Fruit fly (Drosophila melanogaster) whole organism, embryonic: ENCODE measurements around the gene cac.

Source experiments
- Bgb ChIP-seq: fragments of 200-800 bp; sonication (Bioruptor generic); IDR thresholded peaks from 2 replicates; pipeline ENCODE4 v1.3.6; 2022; ENCODE audit warnings: missing biosample characterization, missing genetic modification characterization; ENCODE audit not compliant: partially characterized antibody
- CG10462 ChIP-seq: fragments of 200-800 bp; sonication (Bioruptor generic); optimal IDR thresholded peaks from 2 replicates; lab custom pipeline; 2016; ENCODE audit warnings: missing biosample characterization, missing genetic modification characterization
- CG10959 ChIP-seq: fragments of 200-800 bp; sonication (Bioruptor generic); IDR thresholded peaks from 2 replicates; pipeline ENCODE4 v1.3.6; 2022; ENCODE audit warnings: missing biosample characterization, missing genetic modification characterization
- CG10979 ChIP-seq: fragments of 200-800 bp; sonication (Bioruptor generic); optimal IDR thresholded peaks from 2 replicates; lab custom pipeline; 2018; ENCODE audit warnings: missing biosample characterization, mild to moderate bottlenecking, missing genetic modification characterization, moderate library complexity
- CG11398 ChIP-seq: fragments of 200-800 bp; sonication (Bioruptor generic); optimal IDR thresholded peaks from 2 replicates; lab custom pipeline; 2016; ENCODE audit warnings: missing biosample characterization, missing genetic modification characterization
- CG11695 ChIP-seq: fragments of 200-800 bp; sonication (Bioruptor generic); IDR thresholded peaks from 3 replicates; pipeline ENCODE4 v1.3.6; 2022; ENCODE audit warnings: missing biosample characterization, missing genetic modification characterization
- CG12155 ChIP-seq: fragments of 200-800 bp; sonication (Bioruptor generic); optimal IDR thresholded peaks from 3 replicates; lab custom pipeline; 2016; ENCODE audit warnings: missing biosample characterization, missing genetic modification characterization
- CG13287 ChIP-seq: fragments of 200-800 bp; sonication (Bioruptor generic); IDR thresholded peaks from 2 replicates; pipeline ENCODE4 v1.3.6; 2022; ENCODE audit warnings: missing biosample characterization, missing genetic modification characterization; ENCODE audit not compliant: partially characterized antibody
- CG14014 ChIP-seq: fragments of 200-800 bp; sonication (Bioruptor generic); IDR thresholded peaks from 2 replicates; pipeline ENCODE4 v1.3.6; 2022; ENCODE audit warnings: missing biosample characterization, missing genetic modification characterization
- CG16779 ChIP-seq: fragments of 200-800 bp; sonication (Bioruptor generic); IDR thresholded peaks from 2 replicates; pipeline ENCODE4 v1.3.6; 2022; ENCODE audit warnings: missing biosample characterization, missing genetic modification characterization
- CG17328 ChIP-seq: fragments of 200-800 bp; sonication (Bioruptor generic); IDR thresholded peaks from 2 replicates; pipeline ENCODE4 v1.3.6; 2022; ENCODE audit warnings: missing biosample characterization, missing genetic modification characterization
- CG17568 ChIP-seq: fragments of 200-800 bp; sonication (Bioruptor generic); optimal IDR thresholded peaks from 2 replicates; lab custom pipeline; 2018; ENCODE audit warnings: missing biosample characterization, mild to moderate bottlenecking, missing genetic modification characterization, moderate library complexity
- CG18619 ChIP-seq: fragments of 200-800 bp; sonication (Bioruptor generic); optimal IDR thresholded peaks from 3 replicates; lab custom pipeline; 2017; ENCODE audit warnings: missing biosample characterization, mild to moderate bottlenecking, missing genetic modification characterization
- CG2129 ChIP-seq: fragments of 200-800 bp; sonication (Bioruptor generic); IDR thresholded peaks from 2 replicates; pipeline ENCODE4 v1.3.6; 2022; ENCODE audit warnings: missing biosample characterization, missing genetic modification characterization; ENCODE audit not compliant: partially characterized antibody
- CG2678 ChIP-seq: fragments of 200-800 bp; sonication (Bioruptor generic); optimal IDR thresholded peaks from 3 replicates; lab custom pipeline; 2019; ENCODE audit warnings: missing biosample characterization, mild to moderate bottlenecking, missing genetic modification characterization, moderate library complexity
- CG2712 ChIP-seq: fragments of 200-800 bp; optimal IDR thresholded peaks from 3 replicates; lab custom pipeline; 2019; ENCODE audit warnings: missing biosample characterization, mild to moderate bottlenecking, missing genetic modification characterization, moderate library complexity
- CG3281 ChIP-seq: fragments of 200-800 bp; sonication (Bioruptor generic); optimal IDR thresholded peaks from 3 replicates; lab custom pipeline; 2017; ENCODE audit warnings: missing biosample characterization, mild to moderate bottlenecking, missing genetic modification characterization
- CG34422 ChIP-seq: fragments of 200-800 bp; sonication (Bioruptor generic); IDR thresholded peaks from 3 replicates; pipeline ENCODE4 v1.3.6; 2022; ENCODE audit warnings: missing biosample characterization, missing genetic modification characterization
- CG4404 ChIP-seq: fragments of 200-800 bp; sonication (Bioruptor generic); IDR thresholded peaks from 2 replicates; pipeline ENCODE4 v1.3.6; 2022; ENCODE audit warnings: missing biosample characterization, missing genetic modification characterization
- CG6272 ChIP-seq: fragments of 200-800 bp; sonication (Bioruptor generic); IDR thresholded peaks from 2 replicates; pipeline ENCODE4 v1.3.6; 2022; ENCODE audit warnings: missing biosample characterization, missing genetic modification characterization
- CG7357 ChIP-seq: fragments of 200-800 bp; sonication (Bioruptor generic); IDR thresholded peaks from 3 replicates; pipeline ENCODE4 v1.3.6; 2022; ENCODE audit warnings: missing biosample characterization, missing genetic modification characterization
- CG8359 ChIP-seq: fragments of 200-800 bp; sonication (Bioruptor generic); optimal IDR thresholded peaks from 2 replicates; lab custom pipeline; 2017; ENCODE audit warnings: missing biosample characterization, mild to moderate bottlenecking, missing genetic modification characterization, borderline replicate concordance
- CG8765 ChIP-seq: fragments of 200-800 bp; sonication (Bioruptor generic); IDR thresholded peaks from 2 replicates; pipeline ENCODE4 v1.3.6; 2022; ENCODE audit warnings: missing biosample characterization, missing genetic modification characterization
- CG9817 ChIP-seq: fragments of 200-800 bp; sonication (Bioruptor generic); optimal IDR thresholded peaks from 2 replicates; lab custom pipeline; 2018; ENCODE audit warnings: missing biosample characterization, mild to moderate bottlenecking, missing genetic modification characterization, moderate library complexity
- Drgx ChIP-seq: fragments of 200-800 bp; sonication (Bioruptor generic); IDR thresholded peaks from 2 replicates; pipeline ENCODE4 v1.3.6; 2022; ENCODE audit warnings: missing biosample characterization, missing genetic modification characterization
- HLH4C ChIP-seq: fragments of 200-800 bp; sonication (Bioruptor generic); IDR thresholded peaks from 3 replicates; pipeline ENCODE4 v1.3.6; 2022; ENCODE audit warnings: missing biosample characterization, missing genetic modification characterization; ENCODE audit not compliant: partially characterized antibody
- NC2α ChIP-seq: fragments of 200-800 bp; sonication (Bioruptor generic); optimal IDR thresholded peaks from 2 replicates; lab custom pipeline; 2016; ENCODE audit warnings: missing biosample characterization, missing genetic modification characterization
- Usf ChIP-seq: fragments of 200-800 bp; sonication (Bioruptor generic); optimal IDR thresholded peaks from 2 replicates; lab custom pipeline; 2017; ENCODE audit warnings: missing genotype, missing biosample characterization, missing genetic modification characterization
- bab2 ChIP-seq: fragments of 200-800 bp; sonication (Bioruptor generic); optimal IDR thresholded peaks from 2 replicates; lab custom pipeline; 2016; ENCODE audit warnings: missing biosample characterization, missing genetic modification characterization
- cad ChIP-seq: fragments of >200 bp; optimal IDR thresholded peaks from 2 replicates; lab custom pipeline; 2017; ENCODE audit warnings: missing biosample characterization, missing genetic modification characterization
- cas ChIP-seq: fragments of 200-800 bp; sonication (Bioruptor generic); IDR thresholded peaks from 2 replicates; pipeline ENCODE4 v1.3.6; 2022; ENCODE audit warnings: missing biosample characterization, missing genetic modification characterization
- chn ChIP-seq: fragments of 200-800 bp; sonication (Bioruptor generic); optimal IDR thresholded peaks from 2 replicates; lab custom pipeline; 2016; ENCODE audit warnings: missing biosample characterization, missing genetic modification characterization
- corto ChIP-seq: fragments of 200-800 bp; sonication (Bioruptor generic); optimal IDR thresholded peaks from 2 replicates; lab custom pipeline; 2016; ENCODE audit warnings: missing biosample characterization, mild to moderate bottlenecking, missing genetic modification characterization, moderate library complexity
- crp ChIP-seq, 2 experiments: fragments of 200-800 bp; sonication (Bioruptor generic); optimal IDR thresholded peaks; 2 replicates in 1 of 2; 3 replicates in 1 of 2; lab custom pipeline; 2017; ENCODE audit warnings: missing biosample characterization in 2 of 2, missing genetic modification characterization in 2 of 2, mild to moderate bottlenecking in 1 of 2, moderate library complexity in 1 of 2
- dimm ChIP-seq: fragments of 200-800 bp; sonication (Bioruptor generic); IDR thresholded peaks from 2 replicates; pipeline ENCODE4 v1.3.6; 2022; ENCODE audit warnings: missing biosample characterization, missing genetic modification characterization
- grn ChIP-seq: fragments of 200-800 bp; sonication (Bioruptor generic); optimal IDR thresholded peaks from 3 replicates; lab custom pipeline; 2017; ENCODE audit warnings: missing biosample characterization, missing genetic modification characterization
- jing ChIP-seq: fragments of 200-800 bp; sonication (Bioruptor generic); optimal IDR thresholded peaks from 2 replicates; lab custom pipeline; 2018; ENCODE audit warnings: missing biosample characterization, mild to moderate bottlenecking, missing genetic modification characterization
- kay ChIP-seq: fragments of 200-800 bp; sonication (Bioruptor generic); optimal IDR thresholded peaks from 2 replicates; lab custom pipeline; 2016; ENCODE audit warnings: missing biosample characterization, missing genetic modification characterization
- klu ChIP-seq: fragments of 200-800 bp; sonication (Bioruptor generic); IDR thresholded peaks from 2 replicates; pipeline ENCODE4 v1.3.6; 2022; ENCODE audit warnings: missing biosample characterization, missing genetic modification characterization
- lola ChIP-seq, 3 experiments: fragments of >200 bp in 2 of 3; fragments of 200-800 bp in 1 of 3; sonication (Bioruptor generic) in 1 of 3; optimal IDR thresholded peaks; 2 replicates each; lab custom pipeline; 2017 to 2019; ENCODE audit warnings: missing biosample characterization in 3 of 3, missing genetic modification characterization in 3 of 3, mild to moderate bottlenecking in 1 of 3, moderate library complexity in 1 of 3
- luna ChIP-seq: fragments of 200-800 bp; sonication (Bioruptor generic); optimal IDR thresholded peaks from 2 replicates; lab custom pipeline; 2016; ENCODE audit warnings: missing biosample characterization, missing genetic modification characterization
- mirr ChIP-seq: fragments of 200-800 bp; sonication (Bioruptor generic); optimal IDR thresholded peaks from 3 replicates; lab custom pipeline; 2018; ENCODE audit warnings: missing biosample characterization, mild to moderate bottlenecking, missing genetic modification characterization
- otp ChIP-seq: fragments of 200-800 bp; sonication (Bioruptor generic); IDR thresholded peaks from 3 replicates; pipeline ENCODE4, ENCODE4 v1.3.6; 2022; ENCODE audit warnings: missing biosample characterization, missing genetic modification characterization
- row ChIP-seq: fragments of 200-800 bp; sonication (Bioruptor generic); IDR thresholded peaks from 3 replicates; pipeline ENCODE4 v1.3.6; 2022; ENCODE audit warnings: missing biosample characterization, missing genetic modification characterization
- sens-2 ChIP-seq: fragments of 200-800 bp; sonication (Bioruptor generic); IDR thresholded peaks from 2 replicates; pipeline ENCODE4 v1.3.6; 2022; ENCODE audit warnings: missing biosample characterization, missing genetic modification characterization
- shn ChIP-seq: fragments of 200-800 bp; sonication (Bioruptor generic); optimal IDR thresholded peaks from 3 replicates; lab custom pipeline; 2016; ENCODE audit warnings: missing biosample characterization, missing genetic modification characterization
- slp2 ChIP-seq: fragments of 200-800 bp; sonication (Bioruptor generic); optimal IDR thresholded peaks from 2 replicates; lab custom pipeline; 2016; ENCODE audit warnings: missing biosample characterization, missing genetic modification characterization
- sug ChIP-seq: fragments of 200-800 bp; optimal IDR thresholded peaks from 2 replicates; lab custom pipeline; 2019; ENCODE audit warnings: missing biosample characterization, mild to moderate bottlenecking, missing genetic modification characterization, moderate library complexity
- trem ChIP-seq: fragments of 200-800 bp; optimal IDR thresholded peaks from 3 replicates; lab custom pipeline; 2019; ENCODE audit warnings: missing biosample characterization, mild to moderate bottlenecking, missing genetic modification characterization, moderate library complexity
- zf30C ChIP-seq: fragments of 200-800 bp; sonication (Bioruptor generic); optimal IDR thresholded peaks from 3 replicates; lab custom pipeline; 2018; ENCODE audit warnings: missing biosample characterization, mild to moderate bottlenecking, missing genetic modification characterization

The cac gene

DNA sequence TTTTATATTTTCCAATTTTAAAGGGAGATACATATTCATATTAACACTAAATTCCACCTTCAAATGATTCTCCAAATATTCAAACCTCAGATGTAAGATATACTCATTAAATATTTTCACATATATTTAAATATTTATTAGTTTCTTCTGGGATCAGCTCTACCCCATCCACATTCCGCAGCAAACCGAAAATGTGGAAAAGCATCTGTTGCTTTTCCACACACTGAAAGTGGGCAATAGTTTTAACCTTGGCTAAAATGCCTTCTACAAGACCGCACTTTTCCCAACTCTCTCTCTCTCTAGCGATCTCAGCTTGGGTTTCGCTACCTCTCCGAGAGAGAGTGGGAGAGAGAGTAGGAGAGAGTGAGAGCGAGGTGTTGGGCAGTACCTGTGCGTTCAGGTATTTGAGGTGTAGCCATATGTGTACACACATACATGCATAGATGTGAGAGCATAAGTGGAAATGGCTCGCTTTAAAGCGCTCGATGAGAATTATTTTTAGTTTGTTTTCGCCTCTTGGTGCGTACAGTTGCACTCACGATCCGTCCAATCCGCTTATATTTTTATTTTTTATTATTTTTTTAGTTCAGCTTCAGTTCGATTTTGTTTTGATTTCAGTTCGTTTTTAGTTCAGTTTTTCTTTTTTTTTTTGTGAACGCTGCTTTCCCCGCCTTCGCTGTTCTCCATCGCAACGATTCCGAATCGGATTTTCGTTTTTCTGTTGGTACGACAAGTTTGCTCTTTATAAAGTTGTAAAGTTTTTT, 22.0 kb upstream of the cac start, which contains the start of gene CG1806 (continued):
- no peak for TF ChIP-seq CG3281 (GFP tag; lab: Kevin White, UChicago)
- no peak for TF ChIP-seq CG16779
- TF ChIP-seq CG18619 (GFP tag; lab: Kevin White, UChicago): no peak
- no peak for TF ChIP-seq sens-2 (GFP tag; lab: Robert Waterston, UW)
- no peak for TF ChIP-seq CG7357 (GFP tag; lab: Robert Waterston, UW)
- no peak for TF ChIP-seq CG10979
- no peak for TF ChIP-seq HLH4C (GFP tag; lab: Robert Waterston, UW)
- TF ChIP-seq CG8765 (GFP tag; lab: Robert Waterston, UW): no peak
- TF ChIP-seq CG10462 (GFP tag; lab: Kevin White, UChicago): no peak
- TF ChIP-seq CG8359: no peak
- peak; percentile 36 for TF ChIP-seq corto (GFP tag; lab: Kevin White, UChicago)
- TF ChIP-seq grn: no peak
- TF ChIP-seq CG2678 (tag; lab: Kevin White, UChicago): peak; percentile 6
- TF ChIP-seq jing (GFP tag; lab: Kevin White, UChicago): no peak
- peak; percentile 22; the same call in 1 of the 3 replicates for TF ChIP-seq otp (GFP tag; lab: Robert Waterston, UW)
- TF ChIP-seq CG11695: no peak
- TF ChIP-seq sug: no peak
- TF ChIP-seq CG14014 (GFP tag; lab: Robert Waterston, UW): peak; percentile 27; the same call in 1 of the 2 replicates
- no peak for TF ChIP-seq CG17328 (GFP tag; lab: Robert Waterston, UW)
- TF ChIP-seq Bgb (GFP tag; lab: Robert Waterston, UW): no peak
- no peak for TF ChIP-seq trem (tag; lab: Kevin White, UChicago)
- no peak for TF ChIP-seq CG10959 (GFP tag; lab: Robert Waterston, UW)
- TF ChIP-seq CG6272: no peak
- TF ChIP-seq cas (GFP tag; lab: Robert Waterston, UW): 0 out of 2 replicates have a peak, but pooled peaks have one; percentile 13
- no peak for TF ChIP-seq crp (GFP tag; optimal IDR thresholded peaks at IDR 0.05; lab: Kevin White, UChicago)
- TF ChIP-seq cad: peak; percentile 22
- no peak for TF ChIP-seq slp2 (GFP tag; lab: Kevin White, UChicago)
- no peak for TF ChIP-seq CG11398 (GFP tag; lab: Kevin White, UChicago)
- no peak for TF ChIP-seq CG9817
- no peak for TF ChIP-seq CG4404 (GFP tag; lab: Robert Waterston, UW)
- TF ChIP-seq shn (GFP tag; lab: Kevin White, UChicago): no peak
- peak; percentile 64 for TF ChIP-seq Drgx (GFP tag; lab: Robert Waterston, UW)
- no peak for TF ChIP-seq dimm (GFP tag; lab: Robert Waterston, UW)
- peak; percentile 8 for TF ChIP-seq mirr (GFP tag; lab: Kevin White, UChicago)
- TF ChIP-seq bab2: no peak
- TF ChIP-seq CG17568 (GFP tag; lab: Kevin White, UChicago): no peak
- TF ChIP-seq CG2712 (tag; lab: Kevin White, UChicago): no peak
- no peak for TF ChIP-seq lola (GFP tag; optimal IDR thresholded peaks at IDR 0.05; lab: Kevin White, UChicago)
- TF ChIP-seq chn (GFP tag; lab: Kevin White, UChicago): no peak
- TF ChIP-seq kay (GFP tag; lab: Kevin White, UChicago): no peak
- no peak for TF ChIP-seq zf30C (GFP tag; lab: Kevin White, UChicago)
- no peak for TF ChIP-seq luna (GFP tag; lab: Kevin White, UChicago)
- TF ChIP-seq row (GFP tag; lab: Robert Waterston, UW): no peak
- no peak for TF ChIP-seq NC2α (GFP tag; lab: Kevin White, UChicago)
- TF ChIP-seq CG34422 (GFP tag; lab: Robert Waterston, UW): 0 out of 3 replicates have a peak, but pooled peaks have one; percentile 20
- no peak for TF ChIP-seq CG12155
- TF ChIP-seq Usf (GFP tag; lab: Kevin White, UChicago): no peak
- peak; percentile 27 for TF ChIP-seq CG13287 (GFP tag; lab: Robert Waterston, UW)
- TF ChIP-seq CG2129 (GFP tag; lab: Robert Waterston, UW): no peak
- no peak for TF ChIP-seq klu
